Worm (Caenorhabditis elegans) whole organism, mixed stage, embryonic: ENCODE data around the gene T16G12.13.

Experiments
- nhr-76 ChIP-seq: sonication (generic microtip); optimal IDR thresholded peaks from 2 replicates; lab custom pipeline; 2017; ENCODE audit warnings: missing biosample characterization, missing genetic modification characterization
- pha-4 ChIP-seq: fragments of 150-350 bp; optimal IDR thresholded peaks from 2 replicates; lab custom pipeline; 2018; ENCODE audit warnings: missing biosample characterization, missing genetic modification reagents, missing genetic modification characterization
- snpc-4 ChIP-seq: fragments of 150-350 bp; optimal IDR thresholded peaks from 2 replicates; lab custom pipeline; 2014; ENCODE audit warnings: missing biosample characterization, missing genetic modification characterization
- unc-62 ChIP-seq: fragments of 150-350 bp; optimal IDR thresholded peaks from 2 replicates; lab custom pipeline; 2014; ENCODE audit warnings: missing biosample characterization, missing genetic modification reagents, missing genetic modification characterization
- ztf-11 ChIP-seq: fragments of 150-350 bp; optimal IDR thresholded peaks from 2 replicates; lab custom pipeline; 2014; ENCODE audit warnings: missing biosample characterization, missing genetic modification characterization

ce11 chrIII:10023452-10023851 is 37.2 kb upstream of the T16G12.13 start, which contains the start of gene ins-21:
- TF ChIP-seq snpc-4 (tag; lab: Kevin White, UChicago) (no peak), ztf-11 (tag; lab: Kevin White, UChicago) (no peak), unc-62 (GFP tag; lab: Kevin White, UChicago) (no peak), pha-4 (tag; lab: Kevin White, UChicago) (no peak), nhr-76 (tag; lab: Kevin White, UChicago) (no peak)
